Worm (Caenorhabditis elegans): ENCODE data around the gene cex-2.

cex-2 gene

ce11 chrII:7839703-7840102 is 4.5 kb upstream of the cex-2 start:
- TF ChIP-seq gei-8 (GFP tag; optimal IDR thresholded peaks at IDR 0.05) (no peak), lin-1 (GFP tag; IDR thresholded peaks at IDR 0.05) (no peak), nhr-25 (tag; optimal IDR thresholded peaks at IDR 0.05; ENCODE audit: borderline replicate concordance, insufficient read depth) (no peak), F10B5.3 (tag; optimal IDR thresholded peaks at IDR 0.05) (no peak), lin-39 (tag; optimal IDR thresholded peaks at IDR 0.05) (no peak), mdl-1 (tag; optimal IDR thresholded peaks at IDR 0.05) (no peak), unc-39 (tag; optimal IDR thresholded peaks at IDR 0.05) (no peak), nhr-41 (GFP tag; IDR thresholded peaks at IDR 0.05) (no peak), Y5F2A.4 (GFP tag; optimal IDR thresholded peaks at IDR 0.05) (no peak), cey-2 (tag; optimal IDR thresholded peaks at IDR 0.05; ENCODE audit: borderline replicate concordance, insufficient read depth) (no peak)

DNA sequence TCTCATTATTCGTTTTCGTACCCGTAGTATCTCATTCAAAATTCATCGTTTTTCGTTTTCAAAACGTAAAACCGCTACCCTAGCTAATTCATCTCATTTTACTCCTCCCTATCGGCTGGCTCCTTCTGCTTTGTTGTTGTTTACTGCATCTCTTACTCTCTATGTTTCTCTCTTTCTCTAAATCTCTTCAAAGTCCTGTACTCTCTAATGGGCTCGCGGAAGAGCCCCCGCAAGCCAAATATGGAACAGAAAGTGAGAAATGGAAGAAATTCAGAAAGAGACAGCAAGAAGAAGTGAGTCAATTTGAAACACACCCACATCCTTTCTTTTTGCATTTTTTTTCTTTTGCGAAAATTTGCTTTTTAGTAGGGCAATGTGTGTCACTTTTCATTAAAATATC is 3.4 kb upstream of the cex-2 start:
- no peak for TF ChIP-seq php-3 (GFP tag; IDR thresholded peaks at IDR 0.05)
- TF ChIP-seq pha-4 (GFP tag; IDR thresholded peaks at IDR 0.05): no peak
- TF ChIP-seq pha-4 (tag; optimal IDR thresholded peaks at IDR 0.05): no peak
- TF ChIP-seq ceh-20 (GFP tag; IDR thresholded peaks at IDR 0.05): peak; percentile 55; the same call in 1 of the 2 replicates
- no peak for TF ChIP-seq mxl-2 (GFP tag; conservative IDR thresholded peaks at IDR 0.05)
- no peak for TF ChIP-seq daf-8 (GFP tag; IDR thresholded peaks at IDR 0.05)
- no peak for TF ChIP-seq lin-1 (GFP tag; IDR thresholded peaks at IDR 0.05)
- TF ChIP-seq tag-97 (GFP tag; IDR thresholded peaks at IDR 0.05): no peak
- no peak for TF ChIP-seq daf-12 (tag; optimal IDR thresholded peaks at IDR 0.05)
- no peak for TF ChIP-seq zip-11 (GFP tag; IDR thresholded peaks at IDR 0.05)
- no peak for TF ChIP-seq ceh-82 (tag; optimal IDR thresholded peaks at IDR 0.05)
- no peak for TF ChIP-seq Y5F2A.4 (GFP tag; optimal IDR thresholded peaks at IDR 0.05)
- TF ChIP-seq dmd-9 (GFP tag; IDR thresholded peaks at IDR 0.05): no peak
- no peak for TF ChIP-seq aly-2 (tag; optimal IDR thresholded peaks at IDR 0.05)
- no peak for TF ChIP-seq hlh-11 (tag; optimal IDR thresholded peaks at IDR 0.05)
- TF ChIP-seq nhr-11 (tag; optimal IDR thresholded peaks at IDR 0.05): no peak
- TF ChIP-seq Y105C5A.15 (GFP tag; IDR thresholded peaks at IDR 0.05): no peak
- TF ChIP-seq rbr-2 (tag; optimal IDR thresholded peaks at IDR 0.05): peak; percentile 32
- TF ChIP-seq nhr-25 (tag; optimal IDR thresholded peaks at IDR 0.05; ENCODE audit: borderline replicate concordance, insufficient read depth): no peak
- TF ChIP-seq F37D6.2 (tag; optimal IDR thresholded peaks at IDR 0.05): no peak
- TF ChIP-seq nhr-48 (tag; optimal IDR thresholded peaks at IDR 0.05): no peak
- no peak for TF ChIP-seq nhr-6 (tag; optimal IDR thresholded peaks at IDR 0.05)
- no peak for TF ChIP-seq Y48G9A.11 (GFP tag; IDR thresholded peaks at IDR 0.05)
- no peak for TF ChIP-seq dpl-1 (GFP tag; optimal IDR thresholded peaks at IDR 0.05)
- TF ChIP-seq hmg-1.1 (GFP tag; IDR thresholded peaks at IDR 0.05): peak; percentile 79
- no peak for TF ChIP-seq T20F7.1 (GFP tag; optimal IDR thresholded peaks at IDR 0.05)
- TF ChIP-seq sdz-12 (GFP tag; optimal IDR thresholded peaks at IDR 0.05): no peak
- no peak for TF ChIP-seq R02D3.7 (tag; optimal IDR thresholded peaks at IDR 0.05)
- no peak for TF ChIP-seq fkh-10 (GFP tag; optimal IDR thresholded peaks at IDR 0.05)
- no peak for TF ChIP-seq nhr-237 (tag; optimal IDR thresholded peaks at IDR 0.05)
- TF ChIP-seq set-16 (GFP tag; IDR thresholded peaks at IDR 0.05): no peak
- no peak for TF ChIP-seq nhr-76 (tag; optimal IDR thresholded peaks at IDR 0.05)
- TF ChIP-seq F49E8.2 (tag; optimal IDR thresholded peaks at IDR 0.05; ENCODE audit: borderline replicate concordance): no peak
- no peak for TF ChIP-seq attf-4 (tag; optimal IDR thresholded peaks at IDR 0.05)
- TF ChIP-seq F44E2.7 (GFP tag; IDR thresholded peaks at IDR 0.05): no peak
- TF ChIP-seq lsy-2 (tag; optimal IDR thresholded peaks at IDR 0.05): peak in 1 of 2 experiments; percentile 45
- no peak for TF ChIP-seq nhr-111 (GFP tag; optimal IDR thresholded peaks at IDR 0.05)
- TF ChIP-seq daf-16 (GFP tag; optimal IDR thresholded peaks at IDR 0.05): peak in 1 of 2 experiments; percentile 56
- no peak for TF ChIP-seq daf-16 (tag; optimal IDR thresholded peaks at IDR 0.05)
- TF ChIP-seq ceh-62 (tag; optimal IDR thresholded peaks at IDR 0.05): no peak
- no peak for TF ChIP-seq Y75B8A.6 (GFP tag; IDR thresholded peaks at IDR 0.05)
- TF ChIP-seq gei-8 (GFP tag; optimal IDR thresholded peaks at IDR 0.05): no peak
- TF ChIP-seq dmd-6 (GFP tag; IDR thresholded peaks at IDR 0.05): no peak
- peak in 1 of 2 experiments; percentile 28 for TF ChIP-seq mdl-1 (tag; optimal IDR thresholded peaks at IDR 0.05)
- TF ChIP-seq saeg-2 (GFP tag; IDR thresholded peaks at IDR 0.05): no peak

All from whole organism, L4 larva.